Worm (Caenorhabditis elegans) whole organism, mixed stage, embryonic: ENCODE results near the gene popl-5.

ENCODE experiments used
- M03D4.4 ChIP-seq: sonication (generic microtip); optimal IDR thresholded peaks from 2 replicates; lab custom pipeline; 2017; ENCODE audit warnings: mild to moderate bottlenecking, missing genetic modification characterization, missing compliant biosample characterization
- bed-3 ChIP-seq: fragments of 200-800 bp; sonication (Bioruptor generic); optimal IDR thresholded peaks from 3 replicates; lab custom pipeline; 2018; ENCODE audit warnings: mild to moderate bottlenecking, missing genetic modification characterization, moderate library complexity, missing compliant biosample characterization
- blmp-1 ChIP-seq: fragments of 150-350 bp; optimal IDR thresholded peaks from 2 replicates; lab custom pipeline; 2014; ENCODE audit warnings: missing biosample characterization, missing genetic modification characterization
- ceh-39 ChIP-seq: fragments of 150-350 bp; optimal IDR thresholded peaks from 2 replicates; lab custom pipeline; 2014; ENCODE audit warnings: missing biosample characterization, missing genetic modification characterization
- ceh-43 ChIP-seq: fragments of 200-800 bp; sonication (Bioruptor generic); optimal IDR thresholded peaks from 2 replicates; lab custom pipeline; 2018; ENCODE audit warnings: mild to moderate bottlenecking, missing genetic modification characterization, moderate library complexity, missing compliant biosample characterization
- ces-1 ChIP-seq: fragments of 150-350 bp; optimal IDR thresholded peaks from 2 replicates; lab custom pipeline; 2014; ENCODE audit warnings: missing biosample characterization, missing genetic modification reagents, missing genetic modification characterization
- cnd-1 ChIP-seq: fragments of 200-800 bp; sonication (Bioruptor generic); optimal IDR thresholded peaks from 2 replicates; lab custom pipeline; 2018; ENCODE audit warnings: mild to moderate bottlenecking, missing genetic modification characterization, missing compliant biosample characterization
- drap-1 ChIP-seq: fragments of 200-800 bp; sonication (Bioruptor generic); optimal IDR thresholded peaks from 3 replicates; lab custom pipeline; 2018; ENCODE audit warnings: mild to moderate bottlenecking, missing genetic modification characterization, missing compliant biosample characterization
- elt-1 ChIP-seq: sonication (generic microtip); optimal IDR thresholded peaks from 2 replicates; lab custom pipeline; 2017; ENCODE audit warnings: missing genetic modification characterization, mild to moderate bottlenecking, missing compliant biosample characterization, antibody characterized with exemption, moderate library complexity, borderline replicate concordance; ENCODE audit not compliant: insufficient read depth
- elt-3 ChIP-seq: fragments of 150-350 bp; optimal IDR thresholded peaks from 2 replicates; lab custom pipeline; 2014; ENCODE audit warnings: missing biosample characterization, missing genetic modification characterization
- flh-1 ChIP-seq: fragments of 200-800 bp; sonication (Bioruptor generic); optimal IDR thresholded peaks from 2 replicates; lab custom pipeline; 2018; ENCODE audit warnings: mild to moderate bottlenecking, missing genetic modification characterization, moderate library complexity, missing compliant biosample characterization
- ham-2 ChIP-seq: fragments of 200-800 bp; sonication (Bioruptor generic); optimal IDR thresholded peaks from 2 replicates; lab custom pipeline; 2018; ENCODE audit warnings: mild to moderate bottlenecking, missing genetic modification characterization, missing compliant biosample characterization
- lin-13 ChIP-seq: fragments of 150-350 bp; optimal IDR thresholded peaks from 2 replicates; lab custom pipeline; 2014; ENCODE audit warnings: missing biosample characterization, missing genetic modification characterization
- lin-32 ChIP-seq: fragments of 200-800 bp; sonication (Bioruptor generic); optimal IDR thresholded peaks from 2 replicates; lab custom pipeline; 2018; ENCODE audit warnings: mild to moderate bottlenecking, missing genetic modification characterization, missing compliant biosample characterization
- lsy-2 ChIP-seq: fragments of 150-350 bp; optimal IDR thresholded peaks from 2 replicates; lab custom pipeline; 2014; ENCODE audit warnings: missing biosample characterization, missing genetic modification characterization
- mab-5 ChIP-seq: fragments of 150-350 bp; optimal IDR thresholded peaks from 2 replicates; lab custom pipeline; 2014; ENCODE audit warnings: missing biosample characterization, missing genetic modification characterization
- mep-1 ChIP-seq: fragments of 150-350 bp; optimal IDR thresholded peaks from 2 replicates; lab custom pipeline; 2017; ENCODE audit warnings: missing biosample characterization, missing genetic modification reagents, missing genetic modification characterization, inconsistent platforms
- mls-2 ChIP-seq: sonication (generic microtip); optimal IDR thresholded peaks from 2 replicates; lab custom pipeline; 2016; ENCODE audit warnings: mild to moderate bottlenecking, missing genetic modification characterization, moderate library complexity, missing compliant biosample characterization
- nhr-12 ChIP-seq: fragments of 150-350 bp; optimal IDR thresholded peaks from 2 replicates; lab custom pipeline; 2014; ENCODE audit warnings: missing biosample characterization, missing genetic modification characterization
- nhr-2 ChIP-seq: fragments of 150-350 bp; optimal IDR thresholded peaks from 2 replicates; lab custom pipeline; 2014; ENCODE audit warnings: missing biosample characterization, missing genetic modification characterization
- nhr-237 ChIP-seq: fragments of 150-350 bp; optimal IDR thresholded peaks from 2 replicates; lab custom pipeline; 2014; ENCODE audit warnings: missing biosample characterization, missing genetic modification characterization
- nhr-28 ChIP-seq: fragments of 150-350 bp; optimal IDR thresholded peaks from 2 replicates; lab custom pipeline; 2014; ENCODE audit warnings: missing biosample characterization, missing genetic modification characterization
- nhr-76 ChIP-seq: sonication (generic microtip); optimal IDR thresholded peaks from 2 replicates; lab custom pipeline; 2017; ENCODE audit warnings: missing biosample characterization, missing genetic modification characterization
- pha-4 ChIP-seq: fragments of 150-350 bp; optimal IDR thresholded peaks from 2 replicates; lab custom pipeline; 2018; ENCODE audit warnings: missing biosample characterization, missing genetic modification reagents, missing genetic modification characterization
- snpc-4 ChIP-seq: fragments of 150-350 bp; optimal IDR thresholded peaks from 2 replicates; lab custom pipeline; 2014; ENCODE audit warnings: missing biosample characterization, missing genetic modification characterization
- sptf-1 ChIP-seq: sonication (generic microtip); optimal IDR thresholded peaks from 2 replicates; lab custom pipeline; 2017; ENCODE audit warnings: mild to moderate bottlenecking, missing genetic modification characterization, moderate library complexity, missing compliant biosample characterization
- tbx-8 ChIP-seq: fragments of 200-800 bp; sonication (Bioruptor generic); optimal IDR thresholded peaks from 2 replicates; lab custom pipeline; 2018; ENCODE audit warnings: mild to moderate bottlenecking, missing genetic modification characterization, moderate library complexity, missing compliant biosample characterization
- unc-120 ChIP-seq: sonication (generic microtip); optimal IDR thresholded peaks from 2 replicates; lab custom pipeline; 2017; ENCODE audit warnings: missing genetic modification characterization, missing compliant biosample characterization; ENCODE audit not compliant: poor library complexity, severe bottlenecking
- unc-39 ChIP-seq: fragments of 150-350 bp; optimal IDR thresholded peaks from 2 replicates; lab custom pipeline; 2014; ENCODE audit warnings: missing biosample characterization, missing genetic modification characterization
- unc-62 ChIP-seq: fragments of 150-350 bp; optimal IDR thresholded peaks from 2 replicates; lab custom pipeline; 2014; ENCODE audit warnings: missing biosample characterization, missing genetic modification reagents, missing genetic modification characterization
- zip-8 ChIP-seq: fragments of 150-350 bp; optimal IDR thresholded peaks from 2 replicates; lab custom pipeline; 2014; ENCODE audit warnings: missing biosample characterization, missing genetic modification characterization
- ztf-11 ChIP-seq: fragments of 150-350 bp; optimal IDR thresholded peaks from 2 replicates; lab custom pipeline; 2014; ENCODE audit warnings: missing biosample characterization, missing genetic modification characterization

The popl-5 gene

ce11 chrIII:11488662-11489349 lies 1.7 kb upstream of the popl-5 start:
- no peak for TF ChIP-seq M03D4.4
- no peak for TF ChIP-seq ceh-43 (GFP tag; lab: Kevin White, UChicago)
- TF ChIP-seq mab-5, result no peak
- TF ChIP-seq unc-120, result no peak
- no peak for TF ChIP-seq ces-1 (GFP tag; lab: Kevin White, UChicago)
- no peak for TF ChIP-seq unc-39 (tag; lab: Kevin White, UChicago)
- no peak for TF ChIP-seq ztf-11 (tag; lab: Kevin White, UChicago)
- TF ChIP-seq ceh-39 (tag; lab: Kevin White, UChicago), result no peak
- no peak for TF ChIP-seq zip-8 (tag; lab: Kevin White, UChicago)
- TF ChIP-seq nhr-28, result no peak
- no peak for TF ChIP-seq unc-62
- no peak for TF ChIP-seq snpc-4

DNA sequence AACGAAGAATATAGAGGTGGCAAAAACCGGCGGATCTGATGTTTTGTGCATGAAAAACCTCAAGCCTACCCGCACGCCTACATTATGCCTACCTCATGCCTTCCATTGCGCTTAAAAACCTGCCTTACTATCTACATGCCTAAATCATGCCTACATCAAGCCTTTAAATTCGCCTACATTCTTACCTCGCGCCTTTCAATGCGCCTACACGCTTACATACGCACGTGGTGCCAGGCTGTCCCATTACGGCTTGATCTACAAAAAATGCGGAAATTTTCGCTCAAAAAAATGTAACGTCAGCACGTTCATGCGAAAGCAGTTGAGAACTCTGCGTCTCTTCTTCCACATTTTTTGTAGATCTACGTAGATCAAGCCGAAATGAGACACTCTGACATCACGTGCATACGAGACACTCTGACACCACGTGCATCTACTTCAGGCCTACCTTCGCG lies 3.0 kb downstream of the popl-5 start, which contains the start of gene fbxa-220:
fbxa-220 (minus strand) TSS at position 51 of the 452 bp plus-strand sequence.
- TF ChIP-seq nhr-2, result no peak
- no peak for TF ChIP-seq ztf-11 (tag; lab: Kevin White, UChicago)
- no peak for TF ChIP-seq nhr-237
- no peak for TF ChIP-seq ham-2 (GFP tag; lab: Kevin White, UChicago)
- TF ChIP-seq lsy-2 (tag; lab: Kevin White, UChicago), result no peak
- no peak for TF ChIP-seq lin-32 (GFP tag; lab: Kevin White, UChicago)
- no peak for TF ChIP-seq bed-3 (GFP tag; lab: Kevin White, UChicago)
- TF ChIP-seq pha-4 (tag; lab: Kevin White, UChicago), result no peak
- TF ChIP-seq tbx-8 (GFP tag; lab: Kevin White, UChicago), result no peak
- TF ChIP-seq lin-13 (tag; lab: Kevin White, UChicago), result no peak
- no peak for TF ChIP-seq unc-39 (tag; lab: Kevin White, UChicago)
- no peak for TF ChIP-seq ceh-39 (tag; lab: Kevin White, UChicago)
- TF ChIP-seq blmp-1, result no peak
- TF ChIP-seq nhr-76 (tag; lab: Kevin White, UChicago), result no peak
- no peak for TF ChIP-seq snpc-4
- TF ChIP-seq unc-120, result no peak
- TF ChIP-seq zip-8 (tag; lab: Kevin White, UChicago), result no peak

- no peak for TF ChIP-seq pha-4 (tag; lab: Kevin White, UChicago)
- no peak for TF ChIP-seq drap-1 (GFP tag; lab: Kevin White, UChicago)
- TF ChIP-seq ces-1 (GFP tag; lab: Kevin White, UChicago), result peak; percentile 6
- no peak for TF ChIP-seq nhr-12 (tag; lab: Kevin White, UChicago)
- no peak for TF ChIP-seq snpc-4
- peak; percentile 1 for TF ChIP-seq sptf-1 (tag; lab: Kevin White, UChicago)
- TF ChIP-seq nhr-2, result peak; percentile 98
- no peak for TF ChIP-seq ham-2 (GFP tag; lab: Kevin White, UChicago)
- no peak for TF ChIP-seq unc-120
- no peak for TF ChIP-seq mep-1 (tag; lab: Kevin White, UChicago)
- no peak for TF ChIP-seq cnd-1 (tag; lab: Kevin White, UChicago)
- TF ChIP-seq blmp-1, result no peak
- peak; percentile 3 for TF ChIP-seq M03D4.4
- TF ChIP-seq ceh-39 (tag; lab: Kevin White, UChicago), result peak; percentile 43
- TF ChIP-seq lin-32 (GFP tag; lab: Kevin White, UChicago), result no peak
- TF ChIP-seq nhr-76 (tag; lab: Kevin White, UChicago), result no peak
- TF ChIP-seq elt-3 (tag; lab: Kevin White, UChicago), result no peak
- TF ChIP-seq unc-62, result no peak
- peak; percentile 15 for TF ChIP-seq mls-2 (tag; lab: Kevin White, UChicago)
- TF ChIP-seq mab-5, result no peak
- TF ChIP-seq lsy-2 (tag; lab: Kevin White, UChicago), result no peak
- no peak for TF ChIP-seq lin-13 (tag; lab: Kevin White, UChicago)
- no peak for TF ChIP-seq elt-1
- TF ChIP-seq flh-1, result no peak
- no peak for TF ChIP-seq zip-8 (tag; lab: Kevin White, UChicago)
- no peak for TF ChIP-seq tbx-8 (GFP tag; lab: Kevin White, UChicago)
- no peak for TF ChIP-seq nhr-28
These were observed 5.8 kb downstream of the popl-5 start for ce11 chrIII:11481309-11481845.
